Worm (Caenorhabditis elegans): ENCODE results near the gene tsp-9.

tsp-9 gene

DNA sequence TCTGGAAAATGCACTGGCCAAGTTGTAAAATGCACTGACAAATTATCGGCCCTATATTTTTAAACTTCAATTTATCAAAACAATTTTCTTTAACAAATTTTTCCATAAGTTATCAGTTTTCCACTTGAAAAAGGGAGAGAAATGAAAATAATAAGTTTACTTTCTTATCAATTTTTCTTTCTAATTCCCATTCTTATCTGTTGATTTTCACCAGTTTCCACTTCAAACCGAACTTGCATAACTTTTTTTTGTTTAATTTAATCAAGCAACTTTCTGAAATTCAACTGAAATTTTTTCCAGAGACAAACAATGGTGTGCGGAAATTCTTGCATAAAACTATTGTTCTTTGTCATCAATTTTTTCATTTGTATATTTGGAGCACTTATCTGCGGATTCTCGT lies at the start of gene tsp-9:
tsp-9 (plus strand) TSS at position 301 of the 400 bp plus-strand sequence.
- TF ChIP-seq unc-62 (GFP tag; optimal IDR thresholded peaks at IDR 0.05) = no peak

DNA sequence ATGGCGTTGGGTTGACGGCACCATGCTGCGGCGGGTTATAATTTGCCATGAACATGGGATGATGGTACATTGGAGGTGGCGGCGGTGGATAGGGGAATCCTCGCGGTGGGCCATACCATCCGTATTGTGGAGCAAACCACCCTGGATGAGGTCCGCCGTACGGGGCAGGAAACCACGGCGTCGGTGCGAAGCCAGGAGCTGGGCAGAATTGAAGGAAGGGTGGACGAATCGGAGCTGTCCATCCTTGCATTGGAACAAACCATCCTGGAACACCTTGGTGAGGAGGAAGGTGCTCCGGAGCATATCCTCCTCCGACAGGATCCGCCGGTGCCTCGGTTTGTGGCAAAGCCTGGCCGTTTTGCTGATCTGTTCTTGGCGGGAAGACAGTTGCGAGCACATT lies 43.2 kb upstream of the tsp-9 start:
- TF ChIP-seq unc-62 (GFP tag; optimal IDR thresholded peaks at IDR 0.05) = no peak

DNA sequence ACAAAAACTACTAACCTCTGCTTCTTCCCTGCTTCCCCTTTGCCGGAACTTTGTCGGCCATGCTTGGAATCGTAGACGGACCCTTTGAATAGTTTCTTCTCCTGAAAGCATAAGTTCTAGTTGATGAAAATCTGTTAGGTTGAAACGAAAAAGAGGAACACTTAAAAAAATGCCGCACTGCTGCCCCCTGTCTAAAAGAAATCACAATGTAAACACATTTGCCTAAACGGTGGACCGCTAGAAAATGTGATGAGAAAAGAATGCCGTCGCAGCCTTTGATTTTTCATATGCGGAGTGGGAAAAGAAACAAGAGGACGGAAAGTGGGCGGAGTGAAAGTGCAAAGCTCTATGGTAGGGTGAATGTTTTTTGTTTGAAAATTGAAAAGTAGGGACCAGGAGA lies 39.8 kb upstream of the tsp-9 start, which contains the start of gene T13G4.7:
T13G4.7 (minus strand) TSS at position 101 of the 400 bp plus-strand sequence.
- TF ChIP-seq unc-62 (GFP tag; optimal IDR thresholded peaks at IDR 0.05) = no peak

DNA sequence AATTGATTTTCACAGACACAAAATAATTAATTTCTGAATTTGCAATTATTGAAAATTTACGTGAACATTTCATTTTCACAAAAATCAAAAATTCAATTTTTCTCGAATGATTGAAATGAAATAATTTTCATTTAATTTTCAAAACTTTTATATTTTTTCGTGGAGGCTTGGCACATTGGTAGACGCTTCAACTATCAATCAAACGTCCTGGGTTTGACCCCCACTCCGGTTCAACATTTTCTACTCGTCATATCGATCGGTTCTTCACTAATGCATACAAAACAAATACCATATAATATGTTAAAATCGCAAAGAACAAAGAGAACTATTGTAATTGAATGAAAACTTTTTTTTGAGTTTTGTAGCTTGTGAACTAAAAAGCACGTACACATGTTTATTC lies 37.9 kb upstream of the tsp-9 start:
- no peak for TF ChIP-seq unc-62 (GFP tag; optimal IDR thresholded peaks at IDR 0.05)

DNA sequence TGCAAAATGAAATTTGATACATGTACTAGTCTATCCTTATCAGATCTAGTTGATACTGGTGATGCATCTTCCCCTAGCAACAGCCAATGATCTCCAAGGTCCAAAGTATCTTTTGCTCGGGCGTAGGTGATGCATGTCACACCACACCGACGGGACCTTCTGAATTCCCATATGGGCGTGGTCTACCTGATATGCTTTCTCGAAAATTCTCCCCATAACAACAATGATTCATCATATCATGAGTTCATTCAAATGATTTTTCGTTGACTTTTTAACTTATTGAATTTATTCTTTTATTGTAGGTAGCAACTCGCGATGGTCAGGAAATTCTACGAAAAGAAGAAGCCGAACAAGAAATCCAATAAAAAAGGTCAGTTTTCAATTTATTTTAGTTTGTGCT lies 36.7 kb upstream of the tsp-9 start, which contains the start of gene C46H3.1:
C46H3.1 (plus strand) TSS at position 301 of the 400 bp plus-strand sequence.
- TF ChIP-seq unc-62 (GFP tag; optimal IDR thresholded peaks at IDR 0.05) = no peak

DNA sequence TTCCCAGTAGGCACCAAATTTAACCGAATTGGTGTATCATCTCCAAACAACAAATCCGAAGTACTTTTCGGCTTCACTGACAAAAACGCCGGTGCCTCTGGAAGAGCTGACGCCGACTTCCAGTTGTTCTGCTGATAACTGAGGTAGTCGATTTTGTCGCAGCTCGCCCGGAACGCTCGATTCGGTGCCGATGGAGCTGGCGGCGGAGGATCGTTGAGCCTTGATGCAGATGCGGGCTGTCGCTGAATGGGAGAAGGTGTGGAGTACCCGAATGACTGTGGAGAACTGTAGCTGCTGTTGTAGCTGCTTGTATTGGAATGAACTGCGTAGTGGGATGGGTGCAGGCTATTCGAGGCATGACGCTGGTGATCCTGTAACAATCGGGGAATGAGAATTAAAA lies 32.7 kb upstream of the tsp-9 start:
- no peak for TF ChIP-seq unc-62 (GFP tag; optimal IDR thresholded peaks at IDR 0.05)

DNA sequence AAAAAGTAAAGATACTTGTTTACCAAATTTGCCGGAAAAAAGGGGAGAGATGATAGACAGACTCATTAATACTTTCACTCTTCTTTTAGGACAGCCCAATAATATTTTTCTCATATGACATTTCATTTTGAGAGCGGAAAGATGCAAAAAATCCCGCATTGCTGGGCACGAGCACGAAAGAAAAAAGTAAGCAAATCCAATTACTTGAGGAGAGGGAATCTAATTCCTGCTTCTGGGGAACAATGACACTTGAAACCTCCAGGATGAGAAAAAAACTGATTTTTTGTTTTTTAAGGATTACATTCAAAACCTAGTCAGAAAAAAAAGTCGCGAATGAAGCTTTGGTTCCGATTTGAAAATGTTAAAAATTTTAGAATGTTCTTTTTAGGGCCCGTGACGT lies 29.0 kb upstream of the tsp-9 start:
- TF ChIP-seq unc-62 (GFP tag; optimal IDR thresholded peaks at IDR 0.05) = no peak

DNA sequence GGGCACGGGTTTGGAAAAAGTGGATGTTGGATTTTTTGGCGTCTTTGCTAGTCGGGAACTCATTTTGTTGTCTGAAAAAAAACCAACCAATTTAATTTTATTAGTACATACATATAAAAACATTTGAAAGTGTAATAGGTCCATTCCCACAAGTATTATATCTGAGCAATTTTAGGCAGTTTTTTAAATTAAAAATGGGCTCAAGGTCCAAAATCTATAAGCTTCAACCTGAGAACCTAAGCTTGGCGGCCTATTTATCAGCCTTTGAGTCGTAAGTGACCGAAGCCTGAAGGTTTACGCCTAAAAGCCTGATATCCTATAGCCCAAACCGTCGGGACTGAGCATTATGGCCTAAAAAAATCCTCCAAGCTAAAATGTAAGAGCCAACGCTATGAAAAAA lies 27.4 kb upstream of the tsp-9 start:
- no peak for TF ChIP-seq unc-62 (GFP tag; optimal IDR thresholded peaks at IDR 0.05)

DNA sequence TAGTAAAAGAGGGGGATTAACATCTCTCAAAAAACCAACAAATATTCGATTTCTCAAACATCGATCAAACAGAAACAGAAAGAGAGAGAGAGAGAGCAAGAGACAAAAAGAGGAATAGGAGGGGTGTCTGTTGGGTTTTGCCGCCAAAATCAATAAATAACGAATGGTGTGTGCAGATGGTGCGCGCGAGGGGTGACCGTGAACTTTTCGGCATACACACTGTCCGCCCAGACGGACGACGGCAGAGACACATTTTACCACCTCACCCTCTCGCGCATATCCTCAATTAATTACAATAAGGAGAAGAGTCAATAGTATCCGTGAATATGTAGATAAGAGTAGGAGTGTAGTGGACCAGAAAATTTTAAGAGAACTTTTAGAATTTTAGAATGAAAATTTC lies 23.4 kb upstream of the tsp-9 start:
- TF ChIP-seq unc-62 (GFP tag; optimal IDR thresholded peaks at IDR 0.05) = no peak

DNA sequence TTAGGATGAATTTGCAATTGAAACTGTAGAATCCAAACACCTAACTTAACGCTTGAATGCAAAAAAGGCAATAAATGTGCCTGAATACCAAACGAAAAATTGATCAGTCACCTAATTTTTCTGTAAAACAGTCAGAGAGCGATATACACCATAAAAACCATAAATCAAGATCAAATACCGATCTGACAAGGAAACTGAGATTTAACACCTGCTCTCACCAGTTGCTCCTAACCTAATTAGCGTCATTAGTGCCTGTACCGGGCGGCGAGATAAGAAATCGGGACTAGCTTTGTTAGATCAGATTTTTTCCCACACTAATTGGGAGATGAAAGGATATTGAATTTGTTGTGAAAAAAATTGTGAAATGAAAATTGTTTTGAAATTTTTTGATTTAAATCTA lies 22.7 kb upstream of the tsp-9 start:
- TF ChIP-seq unc-62 (GFP tag; optimal IDR thresholded peaks at IDR 0.05) = no peak

DNA sequence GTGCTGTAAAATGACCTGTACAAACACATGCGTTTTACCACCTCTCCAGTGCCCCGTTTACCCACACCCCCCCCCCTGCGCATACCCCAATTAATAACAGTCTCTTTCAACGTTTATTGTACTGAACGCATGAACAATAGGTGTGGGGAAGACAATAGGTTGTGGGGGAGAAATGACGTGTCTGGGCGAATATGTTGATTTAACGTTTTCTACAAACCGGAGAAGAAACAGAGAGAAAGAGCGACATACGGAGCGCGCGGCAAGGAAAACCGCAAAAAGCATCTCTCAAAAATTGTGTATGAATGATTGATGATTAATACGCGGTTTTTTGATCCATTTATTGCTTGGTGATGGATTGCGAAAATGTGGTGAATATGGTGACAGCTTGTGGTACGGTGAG lies 22.0 kb upstream of the tsp-9 start:
- TF ChIP-seq unc-62 (GFP tag; optimal IDR thresholded peaks at IDR 0.05) = no peak

DNA sequence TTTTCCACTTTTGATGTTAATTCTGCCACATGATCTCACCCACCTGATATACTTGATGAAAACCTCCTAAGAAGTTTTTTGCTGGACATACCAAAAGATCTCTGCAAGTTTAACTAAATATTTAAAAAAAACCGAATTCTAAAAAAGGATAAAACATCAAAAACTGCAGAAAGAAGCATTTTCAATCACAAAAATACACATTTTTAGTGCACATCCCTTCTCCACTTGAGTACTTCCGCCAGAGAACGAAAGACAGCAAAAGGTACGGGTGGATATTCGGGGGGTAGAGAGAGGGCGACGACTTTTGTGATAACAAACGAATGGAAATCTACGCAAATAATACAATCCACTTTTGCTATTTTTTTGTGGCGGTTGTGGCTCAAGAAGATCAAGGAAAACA lies 15.2 kb upstream of the tsp-9 start, which contains the start of gene C46H3.2:
C46H3.2 (minus strand) TSS at position 101 of the 400 bp plus-strand sequence.
- TF ChIP-seq unc-62 (GFP tag; optimal IDR thresholded peaks at IDR 0.05) = no peak

DNA sequence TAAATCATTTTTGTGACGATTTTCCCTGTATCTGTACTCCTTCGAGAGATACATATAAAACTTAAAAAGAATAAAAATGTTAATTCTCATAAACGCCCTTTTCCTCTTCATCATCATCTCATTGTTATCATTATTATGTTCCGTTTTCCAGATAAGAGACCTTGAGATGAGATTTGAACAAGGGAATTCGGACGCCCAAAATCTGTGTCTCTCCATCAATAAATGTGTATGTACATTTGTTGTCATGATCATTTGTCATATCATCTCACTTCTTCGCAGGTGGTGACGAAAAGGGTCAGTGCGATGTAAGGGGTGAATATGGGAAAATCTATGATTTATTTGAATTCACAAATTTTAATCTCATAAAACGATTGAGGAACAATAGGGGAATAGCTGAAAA lies 13.7 kb upstream of the tsp-9 start:
- TF ChIP-seq unc-62 (GFP tag; optimal IDR thresholded peaks at IDR 0.05) = no peak

DNA sequence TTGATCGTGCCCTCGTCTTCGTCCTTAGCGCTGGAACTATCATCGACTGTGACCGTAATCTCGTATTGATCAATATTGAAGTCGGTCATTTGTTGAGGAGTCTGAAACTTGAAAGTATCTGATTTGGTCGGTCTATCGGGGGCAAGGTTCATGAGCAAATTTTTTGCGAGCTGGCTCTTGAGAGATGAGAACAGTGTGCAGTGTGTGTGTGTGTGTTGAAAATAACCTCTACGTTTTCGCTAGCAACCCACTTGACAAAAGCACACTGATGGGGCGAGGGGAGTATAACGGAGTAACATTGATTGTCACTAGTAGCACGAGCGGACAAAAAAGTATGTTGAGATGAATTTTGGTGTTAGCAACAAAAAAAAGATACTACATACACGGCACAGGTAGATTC lies 7.0 kb upstream of the tsp-9 start, which contains the start of gene C25G6.3:
C25G6.3 (minus strand) TSS at position 101 of the 400 bp plus-strand sequence.
- no peak for TF ChIP-seq unc-62 (GFP tag; optimal IDR thresholded peaks at IDR 0.05)

DNA sequence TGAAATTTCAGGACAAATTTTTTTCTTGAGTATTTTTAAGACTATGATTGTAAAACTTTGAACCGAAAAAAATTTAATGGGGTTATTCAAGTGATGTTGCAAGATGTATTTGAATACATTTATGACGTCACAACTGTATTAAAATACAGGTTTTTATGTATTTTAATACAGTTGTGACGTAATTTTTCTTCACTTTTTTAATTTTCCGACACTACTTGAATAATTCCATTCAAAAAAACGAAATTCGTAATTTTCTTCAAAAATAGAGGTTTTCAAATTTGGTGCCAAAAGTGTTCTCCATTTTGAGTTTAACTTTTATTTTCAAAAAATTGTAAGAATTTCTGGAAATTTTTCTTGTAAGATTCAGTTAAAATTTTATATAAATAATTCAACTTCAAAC lies 3.1 kb upstream of the tsp-9 start:
- TF ChIP-seq unc-62 (GFP tag; optimal IDR thresholded peaks at IDR 0.05) = no peak

DNA sequence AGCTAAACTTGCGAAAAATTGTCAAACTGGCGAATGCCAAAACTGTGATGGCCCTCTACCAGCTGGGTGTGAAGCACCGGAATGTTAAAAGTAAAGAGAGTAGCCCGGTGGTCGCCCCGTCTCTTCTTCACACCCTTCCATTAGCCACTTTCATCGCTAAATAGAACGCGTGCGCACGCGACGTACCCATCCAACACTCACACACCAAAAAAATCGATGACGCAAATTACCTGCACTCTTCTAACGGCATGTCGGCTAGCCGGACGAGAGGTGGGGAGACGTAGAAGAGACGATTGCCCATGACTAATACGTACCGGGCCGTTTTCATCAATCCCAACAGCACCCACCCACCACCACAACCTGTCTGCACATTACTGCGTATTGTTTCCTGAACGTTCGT lies 1.6 kb upstream of the tsp-9 start:
- TF ChIP-seq unc-62 (GFP tag; optimal IDR thresholded peaks at IDR 0.05) = no peak

DNA sequence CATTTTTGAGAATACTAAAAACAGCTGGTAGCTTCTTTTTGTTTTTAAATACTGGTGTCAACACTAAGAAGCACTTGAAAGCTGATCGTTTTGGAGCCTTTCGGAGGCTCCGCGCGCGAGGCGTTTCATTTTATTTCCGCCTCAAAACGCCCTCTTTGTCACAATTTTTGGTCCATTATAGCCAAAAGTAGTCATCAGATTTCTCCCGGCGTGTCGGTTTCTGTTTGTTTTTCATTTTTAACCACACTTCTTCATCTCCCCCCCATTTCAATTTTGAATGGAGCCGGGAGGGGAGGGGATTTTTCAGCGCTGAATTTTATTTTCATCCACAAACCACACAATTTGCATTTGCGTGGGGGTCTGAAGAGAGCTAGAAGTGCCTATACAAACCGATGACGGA lies 3.9 kb downstream of the tsp-9 start, which contains the start of gene C25G6.4:
C25G6.4 (minus strand) TSS at position 101 of the 400 bp plus-strand sequence.
- no peak for TF ChIP-seq unc-62 (GFP tag; optimal IDR thresholded peaks at IDR 0.05)

DNA sequence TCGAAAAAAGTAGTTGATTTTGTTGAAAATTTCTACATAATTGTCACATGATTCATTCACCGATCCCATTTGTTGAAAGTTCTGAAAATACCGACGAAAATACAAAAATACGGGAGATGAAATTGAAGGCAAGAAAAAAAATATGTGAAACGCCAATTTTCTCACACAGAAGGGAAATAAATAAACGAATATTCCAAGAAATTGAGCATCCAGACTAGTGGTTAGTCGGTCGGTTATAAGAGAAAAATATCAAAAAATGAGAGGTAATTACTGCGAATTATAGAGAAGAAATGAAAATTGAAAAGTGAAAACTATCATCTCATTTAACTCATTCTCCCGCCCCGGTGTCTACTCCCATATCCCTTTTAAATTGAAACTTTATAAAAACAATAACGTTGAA lies 9.7 kb downstream of the tsp-9 start, which contains the start of gene npr-11:
npr-11 (minus strand) TSS at position 101 of the 400 bp plus-strand sequence.
- TF ChIP-seq unc-62 (GFP tag; optimal IDR thresholded peaks at IDR 0.05) = no peak

All from whole organism, dauer.